Worm (Caenorhabditis elegans) whole organism, midembryonic: ENCODE data around the gene ins-17.

Experiments
- flt-1 ChIP-seq: fragments of 200-800 bp; sonication (Bioruptor generic); IDR thresholded peaks from 2 replicates; pipeline ENCODE4 v1.3.6; 2022; ENCODE audit warnings: missing genetic modification characterization, missing compliant biosample characterization
- ref-1 ChIP-seq: fragments of 200-800 bp; sonication (Bioruptor generic); conservative IDR thresholded peaks from 2 replicates; pipeline ENCODE4 v1.3.6; 2022; ENCODE audit warnings: missing genetic modification reagents, missing genetic modification characterization, missing compliant biosample characterization

- no peak for TF ChIP-seq ref-1
- no peak for TF ChIP-seq flt-1 (GFP tag; lab: Robert Waterston, UW)
These were observed 17.9 kb upstream of the ins-17 start for ce11 chrIII:4495250-4495649.
